Worm (Caenorhabditis elegans) whole organism, young adult: ENCODE results near the gene srt-27.

Experiments used
- ama-1 ChIP-seq, 3 experiments: fragments of 150-350 bp in 1 of 3; sonication (generic microtip) in 2 of 3; optimal IDR thresholded peaks; 2 replicates each; lab custom pipeline; 2014 to 2018; ENCODE audit warnings: missing biosample characterization in 2 of 3, missing genetic modification characterization in 2 of 3, missing genetic modification reagents in 2 of 3
- mxl-1 ChIP-seq: sonication (generic microtip); optimal IDR thresholded peaks from 2 replicates; lab custom pipeline; 2016; ENCODE audit warnings: missing genetic modification characterization, missing compliant biosample characterization
- snpc-4 ChIP-seq, 5 experiments: fragments of 150-350 bp in 1 of 5; sonication (generic microtip) in 4 of 5; optimal IDR thresholded peaks; 2 replicates each; lab custom pipeline; 2014 to 2018; ENCODE audit warnings: missing genetic modification characterization in 5 of 5, missing biosample characterization in 3 of 5, antibody characterized with exemption in 2 of 5, mild to moderate bottlenecking in 2 of 5, missing compliant biosample characterization in 2 of 5, missing genotype in 2 of 5, moderate library complexity in 2 of 5, missing genetic modification reagents in 1 of 5
- ztf-26 ChIP-seq: sonication (generic microtip); optimal IDR thresholded peaks from 2 replicates; lab custom pipeline; 2017; ENCODE audit warnings: missing genetic modification characterization, missing compliant biosample characterization

ce11 chrV:2722555-2722954 is 1.9 kb upstream of the srt-27 start, which contains the start of gene srg-60:
- TF ChIP-seq ztf-26 (tag; lab: Kevin White, UChicago) (no peak), mxl-1 (no peak), snpc-4 (GFP tag; optimal IDR thresholded peaks at IDR 0.05; lab: Kevin White, UChicago) (no peak), snpc-4 (tag; optimal IDR thresholded peaks at IDR 0.05; lab: Kevin White, UChicago) (no peak), ama-1 (optimal IDR thresholded peaks at IDR 0.05; lab: Kevin White, UChicago) (no peak), ama-1 (GFP tag; optimal IDR thresholded peaks at IDR 0.05; lab: Kevin White, UChicago) (no peak)
